Fruit fly (Drosophila melanogaster) whole organism, adult: ENCODE measurements around the gene CG4613.

Source experiments
- CG11617 ChIP-seq: fragments of 200-800 bp; sonication (Bioruptor generic); optimal IDR thresholded peaks from 2 replicates; lab custom pipeline; 2017; ENCODE audit warnings: mild to moderate bottlenecking, missing biosample characterization, missing genetic modification reagents, missing genetic modification characterization
- CG14711 ChIP-seq: fragments of 200-800 bp; sonication (Bioruptor generic); optimal IDR thresholded peaks from 2 replicates; lab custom pipeline; 2018; ENCODE audit warnings: missing biosample characterization, mild to moderate bottlenecking, missing genetic modification characterization, moderate library complexity
- CG7101 ChIP-seq: fragments of 200-800 bp; sonication (Bioruptor generic); optimal IDR thresholded peaks from 2 replicates; lab custom pipeline; 2018; ENCODE audit warnings: missing biosample characterization, mild to moderate bottlenecking, missing genetic modification characterization, moderate library complexity
- Mnt ChIP-seq: fragments of 200-800 bp; sonication (Bioruptor generic); optimal IDR thresholded peaks from 2 replicates; lab custom pipeline; 2016; ENCODE audit warnings: missing biosample characterization, mild to moderate bottlenecking, missing genetic modification characterization

DNA sequence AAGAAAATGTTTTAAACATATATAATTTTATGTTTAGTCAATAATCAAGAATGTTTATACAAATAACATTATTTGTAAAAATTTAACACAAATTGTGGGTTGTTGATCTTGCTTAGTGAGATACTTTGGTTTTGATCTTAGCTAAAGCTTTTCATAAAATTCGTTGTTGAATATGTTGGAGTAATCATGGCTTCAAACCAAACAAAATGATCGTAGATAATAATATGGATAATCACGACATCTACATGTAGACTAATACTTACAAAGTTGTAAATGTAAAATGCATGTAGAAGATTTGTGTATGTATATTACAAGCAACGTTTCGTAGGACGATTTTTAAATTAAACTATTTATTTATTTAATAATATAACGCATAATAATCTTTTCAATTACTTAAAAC is 8.2 kb downstream of the CG4613 start:
- TF ChIP-seq CG7101 (tag; lab: Kevin White, UChicago) = no peak
- no peak for TF ChIP-seq CG14711 (tag; lab: Kevin White, UChicago)
- no peak for TF ChIP-seq CG11617 (GFP tag; lab: Kevin White, UChicago)
- no peak for TF ChIP-seq Mnt (GFP tag; lab: Kevin White, UChicago)
